Worm (Caenorhabditis elegans): ENCODE results near the gene madf-11.

Gene madf-11

ce11 chrIII:5554884-5555500 lies 48.3 kb downstream of the madf-11 start, which contains the start of the genes nmad-1 and hach-1 (continued):
- peak; percentile 28 to 45 for TF ChIP-seq rec-8 (tag; optimal IDR thresholded peaks at IDR 0.05)
- TF ChIP-seq bed-1 (GFP tag; IDR thresholded peaks at IDR 0.05): no peak
- no peak for TF ChIP-seq atf-7 (tag; optimal IDR thresholded peaks at IDR 0.05)
- peak in 2 of 3 experiments; percentile 60 to 75 for TF ChIP-seq lin-35 (GFP tag; optimal IDR thresholded peaks at IDR 0.05)
- TF ChIP-seq sptf-2 (GFP tag; optimal IDR thresholded peaks at IDR 0.05): no peak
- TF ChIP-seq Y95B8A.8 (GFP tag; IDR thresholded peaks at IDR 0.05): no peak
- TF ChIP-seq lsy-27 (tag; optimal IDR thresholded peaks at IDR 0.05; ENCODE audit: borderline replicate concordance, insufficient read depth): no peak
- no peak for TF ChIP-seq cebp-2 (GFP tag; IDR thresholded peaks at IDR 0.05)
- TF ChIP-seq ccch-3 (GFP tag; optimal IDR thresholded peaks at IDR 0.05): no peak
- TF ChIP-seq lag-1 (GFP tag; IDR thresholded peaks at IDR 0.05): no peak
- 0 out of 2 replicates have a peak, but pooled peaks have one; percentile 41 for TF ChIP-seq lin-26 (GFP tag; IDR thresholded peaks at IDR 0.05)
- peak; percentile 73 for TF ChIP-seq snpc-4 (GFP tag; optimal IDR thresholded peaks at IDR 0.05)
- TF ChIP-seq snpc-4 (tag; optimal IDR thresholded peaks at IDR 0.05): peak in 3 of 4 experiments; percentile 60 to 76 (median 75)
- no peak for TF ChIP-seq bed-2 (GFP tag; IDR thresholded peaks at IDR 0.05)
- peak; percentile 93 for TF ChIP-seq snpc-1.3 (tag; optimal IDR thresholded peaks at IDR 0.05; ENCODE audit: insufficient read depth)
- peak; percentile 42 for TF ChIP-seq ztf-18 (tag; optimal IDR thresholded peaks at IDR 0.05)
- no peak for TF ChIP-seq ceh-58 (GFP tag; IDR thresholded peaks at IDR 0.05)
- TF ChIP-seq cebp-1 (GFP tag; IDR thresholded peaks at IDR 0.05): no peak
- peak; percentile 83 for TF ChIP-seq cebp-1 (tag; optimal IDR thresholded peaks at IDR 0.05)
- TF ChIP-seq B0019.2 (GFP tag; conservative IDR thresholded peaks at IDR 0.05): no peak
- no peak for TF ChIP-seq F37B4.10 (GFP tag; IDR thresholded peaks at IDR 0.05)
- no peak for TF ChIP-seq sea-2 (GFP tag; IDR thresholded peaks at IDR 0.05)
- TF ChIP-seq chd-7 (tag; optimal IDR thresholded peaks at IDR 0.05): no peak
- TF ChIP-seq mcd-1 (GFP tag; IDR thresholded peaks at IDR 0.05): peak; percentile 74
- no peak for TF ChIP-seq mes-4 (tag; optimal IDR thresholded peaks at IDR 0.05)
- peak; percentile 21 for TF ChIP-seq unc-130 (GFP tag; optimal IDR thresholded peaks at IDR 0.05)
- TF ChIP-seq die-1 (tag; optimal IDR thresholded peaks at IDR 0.05): peak; percentile 55
- no peak for TF ChIP-seq hsf-1 (GFP tag; IDR thresholded peaks at IDR 0.05)
- TF ChIP-seq sdz-38 (tag; optimal IDR thresholded peaks at IDR 0.05): no peak
- TF ChIP-seq hlh-12 (tag; optimal IDR thresholded peaks at IDR 0.05): no peak
- peak; percentile 77; the same call in 1 of the 2 replicates for TF ChIP-seq nfyb-1 (GFP tag; IDR thresholded peaks at IDR 0.05)

DNA sequence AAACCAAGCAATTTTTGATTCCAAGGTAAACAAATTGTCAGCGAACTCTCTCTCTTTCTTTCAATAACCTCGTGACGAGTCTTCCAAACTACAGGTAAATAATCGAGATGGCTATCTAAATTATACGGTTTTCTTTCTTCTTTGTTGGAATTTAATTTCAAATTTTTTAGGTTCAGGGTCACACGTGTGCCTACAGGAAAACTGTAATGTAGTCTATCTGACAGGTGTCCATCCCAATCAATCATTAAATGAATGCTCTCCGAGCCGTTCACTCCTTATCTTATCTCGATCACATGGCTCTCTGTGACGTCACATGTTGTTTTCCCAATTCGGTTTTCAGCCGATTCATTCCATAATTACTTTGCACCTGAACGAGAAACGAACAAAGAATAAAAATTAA lies 50.2 kb downstream of the madf-11 start:
- TF ChIP-seq F10E7.11 (tag; optimal IDR thresholded peaks at IDR 0.05): no peak
- TF ChIP-seq lsy-27 (tag; optimal IDR thresholded peaks at IDR 0.05; ENCODE audit: borderline replicate concordance, insufficient read depth): no peak
- TF ChIP-seq repo-1 (tag; optimal IDR thresholded peaks at IDR 0.05): peak; percentile 19
- TF ChIP-seq lin-40 (tag; optimal IDR thresholded peaks at IDR 0.05): peak; percentile 26
- peak; percentile 20 for TF ChIP-seq F23B12.7 (tag; optimal IDR thresholded peaks at IDR 0.05; ENCODE audit: insufficient read depth)
- TF ChIP-seq athp-1 (tag; optimal IDR thresholded peaks at IDR 0.05): no peak
- TF ChIP-seq ceh-100 (GFP tag; IDR thresholded peaks at IDR 0.05): no peak
- peak; percentile 45 for TF ChIP-seq attf-5 (GFP tag; optimal IDR thresholded peaks at IDR 0.05)
- no peak; the same call in 1 of the 2 replicates for TF ChIP-seq Y79H2A.3 (GFP tag; conservative IDR thresholded peaks at IDR 0.05)
- TF ChIP-seq F55B11.4 (tag; optimal IDR thresholded peaks at IDR 0.05; ENCODE audit: borderline replicate concordance, insufficient read depth): no peak
- peak; percentile 17 for TF ChIP-seq madf-10 (tag; optimal IDR thresholded peaks at IDR 0.05)
- 0 out of 2 replicates have a peak, but pooled peaks have one; percentile 48 for TF ChIP-seq let-526 (GFP tag; IDR thresholded peaks at IDR 0.05)
- TF ChIP-seq D2030.7 (GFP tag; IDR thresholded peaks at IDR 0.05): no peak
- no peak for TF ChIP-seq lin-35 (GFP tag; optimal IDR thresholded peaks at IDR 0.05)
- TF ChIP-seq ets-4 (GFP tag; optimal IDR thresholded peaks at IDR 0.05): peak; percentile 2
- TF ChIP-seq B0261.1 (tag; optimal IDR thresholded peaks at IDR 0.05): no peak
- no peak for TF ChIP-seq dpff-1 (tag; optimal IDR thresholded peaks at IDR 0.05)
- peak; percentile 79 for TF ChIP-seq nfyb-1 (GFP tag; IDR thresholded peaks at IDR 0.05)
- no peak for TF ChIP-seq F49E8.2 (tag; optimal IDR thresholded peaks at IDR 0.05; ENCODE audit: insufficient read depth)
- TF ChIP-seq unc-130 (GFP tag; optimal IDR thresholded peaks at IDR 0.05): no peak
- TF ChIP-seq F22D6.2 (tag; optimal IDR thresholded peaks at IDR 0.05): no peak

Data from whole organism, young adult.